Worm (Caenorhabditis elegans) whole organism, L2 larva: ENCODE measurements around the gene ZK892.3.

Experiments
- C34F6.9 ChIP-seq: fragments of 150-350 bp; optimal IDR thresholded peaks from 2 replicates; lab custom pipeline; 2014; ENCODE audit warnings: missing biosample characterization, missing genetic modification characterization
- F13H6.1 ChIP-seq: sonication (generic microtip); optimal IDR thresholded peaks from 2 replicates; lab custom pipeline; 2016; ENCODE audit warnings: missing genetic modification characterization, missing compliant biosample characterization
- R02D3.7 ChIP-seq: fragments of 150-350 bp; optimal IDR thresholded peaks from 2 replicates; lab custom pipeline; 2014; ENCODE audit warnings: missing biosample characterization, missing genetic modification characterization
- Y55F3AM.14 ChIP-seq: fragments of 200-800 bp; sonication (Bioruptor generic); optimal IDR thresholded peaks from 2 replicates; lab custom pipeline; 2018; ENCODE audit warnings: mild to moderate bottlenecking, missing genetic modification characterization, missing compliant biosample characterization
- ZK546.5 ChIP-seq: sonication (generic microtip); optimal IDR thresholded peaks from 2 replicates; lab custom pipeline; 2017; ENCODE audit warnings: missing biosample characterization, missing genetic modification characterization
- alr-1 ChIP-seq: fragments of 150-350 bp; optimal IDR thresholded peaks from 2 replicates; lab custom pipeline; 2014; ENCODE audit warnings: missing biosample characterization, missing genetic modification characterization
- aly-2 ChIP-seq: fragments of 150-350 bp; optimal IDR thresholded peaks from 2 replicates; lab custom pipeline; 2014; ENCODE audit warnings: missing biosample characterization, missing genetic modification characterization
- ama-1 ChIP-seq: fragments of 150-350 bp; optimal IDR thresholded peaks from 2 replicates; lab custom pipeline; 2018; ENCODE audit warnings: inconsistent platforms
- blmp-1 ChIP-seq: sonication (generic microtip); optimal IDR thresholded peaks from 2 replicates; lab custom pipeline; 2017; ENCODE audit warnings: missing genetic modification characterization, mild to moderate bottlenecking, missing compliant biosample characterization, antibody characterized with exemption, moderate library complexity; ENCODE audit not compliant: insufficient read depth
- ceh-16 ChIP-seq: fragments of 150-350 bp; optimal IDR thresholded peaks from 2 replicates; lab custom pipeline; 2014; ENCODE audit warnings: missing biosample characterization, missing genetic modification characterization
- ceh-82 ChIP-seq: fragments of 150-350 bp; optimal IDR thresholded peaks from 2 replicates; lab custom pipeline; 2014; ENCODE audit warnings: missing biosample characterization, missing genetic modification characterization
- crh-2 ChIP-seq: sonication (generic microtip); optimal IDR thresholded peaks from 2 replicates; lab custom pipeline; 2017; ENCODE audit warnings: missing biosample characterization, missing genetic modification characterization
- dmd-4 ChIP-seq: sonication (generic microtip); optimal IDR thresholded peaks from 2 replicates; lab custom pipeline; 2017; ENCODE audit warnings: missing biosample characterization, missing genetic modification characterization
- egl-27 ChIP-seq: sonication (generic microtip); optimal IDR thresholded peaks from 3 replicates; lab custom pipeline; 2017; ENCODE audit warnings: missing biosample characterization, missing genetic modification reagents, missing genetic modification characterization
- elt-1 ChIP-seq: fragments of 150-350 bp; optimal IDR thresholded peaks from 2 replicates; lab custom pipeline; 2014; ENCODE audit warnings: missing biosample characterization, missing genetic modification characterization
- elt-3 ChIP-seq: sonication (generic microtip); optimal IDR thresholded peaks from 2 replicates; lab custom pipeline; 2017; ENCODE audit warnings: missing biosample characterization, missing genetic modification characterization
- fos-1 ChIP-seq: fragments of 150-350 bp; optimal IDR thresholded peaks from 2 replicates; lab custom pipeline; 2014; ENCODE audit warnings: missing biosample characterization, missing genetic modification characterization
- gmeb-1 ChIP-seq: fragments of 150-350 bp; optimal IDR thresholded peaks from 2 replicates; lab custom pipeline; 2014; ENCODE audit warnings: missing biosample characterization, missing genetic modification characterization
- lin-11 ChIP-seq: fragments of 150-350 bp; sonication (generic microtip); optimal IDR thresholded peaks from 2 replicates; lab custom pipeline; 2014; ENCODE audit warnings: missing biosample characterization, missing genetic modification characterization, inconsistent platforms, mixed read lengths
- lin-13 ChIP-seq: fragments of 150-350 bp; optimal IDR thresholded peaks from 2 replicates; lab custom pipeline; 2014; ENCODE audit warnings: missing biosample characterization, missing genetic modification reagents, missing genetic modification characterization
- lin-39 ChIP-seq: fragments of 150-350 bp; optimal IDR thresholded peaks from 2 replicates; lab custom pipeline; 2014; ENCODE audit warnings: missing biosample characterization, missing genetic modification reagents, missing genetic modification characterization
- lsy-2 ChIP-seq, 2 experiments: fragments of 150-350 bp in 1 of 2; sonication (generic microtip) in 1 of 2; optimal IDR thresholded peaks; 2 replicates each; lab custom pipeline; 2014 to 2017; ENCODE audit warnings: missing biosample characterization in 2 of 2, missing genetic modification characterization in 2 of 2
- mab-5 ChIP-seq: fragments of 150-350 bp; optimal IDR thresholded peaks from 2 replicates; lab custom pipeline; 2014; ENCODE audit warnings: missing biosample characterization, missing genetic modification characterization
- mbf-1 ChIP-seq: sonication (generic microtip); optimal IDR thresholded peaks from 2 replicates; lab custom pipeline; 2017; ENCODE audit warnings: missing biosample characterization, missing genetic modification characterization
- mdl-1 ChIP-seq, 2 experiments: fragments of 150-350 bp in 1 of 2; sonication (generic microtip) in 1 of 2; optimal IDR thresholded peaks; 2 replicates each; lab custom pipeline; 2017; ENCODE audit warnings: missing biosample characterization in 2 of 2, missing genetic modification characterization in 2 of 2
- nhr-10 ChIP-seq: sonication (generic microtip); optimal IDR thresholded peaks from 2 replicates; lab custom pipeline; 2017; ENCODE audit warnings: missing biosample characterization, missing genetic modification characterization
- nhr-11 ChIP-seq: fragments of 150-350 bp; optimal IDR thresholded peaks from 2 replicates; lab custom pipeline; 2014; ENCODE audit warnings: missing biosample characterization, missing genetic modification characterization
- nhr-12 ChIP-seq: fragments of 150-350 bp; optimal IDR thresholded peaks from 2 replicates; lab custom pipeline; 2014; ENCODE audit warnings: missing biosample characterization, missing genetic modification characterization
- nhr-129 ChIP-seq: fragments of 150-350 bp; optimal IDR thresholded peaks from 2 replicates; lab custom pipeline; 2014; ENCODE audit warnings: missing biosample characterization, missing genetic modification characterization
- nhr-21 ChIP-seq: fragments of 150-350 bp; optimal IDR thresholded peaks from 2 replicates; lab custom pipeline; 2014; ENCODE audit warnings: missing biosample characterization, missing genetic modification characterization
- nhr-23 ChIP-seq: fragments of 150-350 bp; optimal IDR thresholded peaks from 2 replicates; lab custom pipeline; 2014; ENCODE audit warnings: missing biosample characterization, missing genetic modification reagents, missing genetic modification characterization
- nhr-237 ChIP-seq: fragments of 150-350 bp; optimal IDR thresholded peaks from 2 replicates; lab custom pipeline; 2014; ENCODE audit warnings: missing biosample characterization, missing genetic modification characterization
- nhr-25 ChIP-seq: fragments of 150-350 bp; sonication (generic microtip); optimal IDR thresholded peaks from 3 replicates; lab custom pipeline; 2014; ENCODE audit warnings: missing biosample characterization, missing genetic modification characterization
- nhr-6 ChIP-seq: fragments of 150-350 bp; optimal IDR thresholded peaks from 2 replicates; lab custom pipeline; 2014; ENCODE audit warnings: missing biosample characterization, missing genetic modification characterization
- nhr-77 ChIP-seq: fragments of 150-350 bp; optimal IDR thresholded peaks from 2 replicates; lab custom pipeline; 2014; ENCODE audit warnings: missing biosample characterization, missing genetic modification characterization
- peb-1 ChIP-seq: fragments of 150-350 bp; optimal IDR thresholded peaks from 2 replicates; lab custom pipeline; 2014; ENCODE audit warnings: missing biosample characterization, missing genetic modification characterization
- sem-4 ChIP-seq: fragments of 150-350 bp; optimal IDR thresholded peaks from 2 replicates; lab custom pipeline; 2014; ENCODE audit warnings: missing biosample characterization, missing genetic modification reagents, missing genetic modification characterization
- skn-1 ChIP-seq: sonication (generic microtip); optimal IDR thresholded peaks from 2 replicates; lab custom pipeline; 2017; ENCODE audit warnings: missing biosample characterization, missing genetic modification characterization
- sma-3 ChIP-seq: sonication (generic microtip); optimal IDR thresholded peaks from 2 replicates; lab custom pipeline; 2016; ENCODE audit warnings: missing genetic modification reagents, missing genetic modification characterization, missing compliant biosample characterization
- sma-9 ChIP-seq, 2 experiments: fragments of 150-350 bp in 1 of 2; sonication (generic microtip) in 1 of 2; optimal IDR thresholded peaks; 2 replicates each; lab custom pipeline; 2014 to 2016; ENCODE audit warnings: missing genetic modification characterization in 2 of 2, mild to moderate bottlenecking in 1 of 2, missing biosample characterization in 1 of 2, missing compliant biosample characterization in 1 of 2, missing genetic modification reagents in 1 of 2, moderate library complexity in 1 of 2
- snpc-4 ChIP-seq: fragments of 150-350 bp; optimal IDR thresholded peaks from 2 replicates; lab custom pipeline; 2014; ENCODE audit warnings: missing biosample characterization, missing genetic modification characterization
- unc-39 ChIP-seq: fragments of 150-350 bp; optimal IDR thresholded peaks from 2 replicates; lab custom pipeline; 2014; ENCODE audit warnings: missing biosample characterization, missing genetic modification characterization
- unc-55 ChIP-seq: fragments of 150-350 bp; sonication (generic microtip); optimal IDR thresholded peaks from 3 replicates; lab custom pipeline; 2014; ENCODE audit warnings: missing biosample characterization, missing genetic modification reagents, missing genetic modification characterization
- unc-62 ChIP-seq: fragments of 150-350 bp; optimal IDR thresholded peaks from 2 replicates; lab custom pipeline; 2014; ENCODE audit warnings: missing biosample characterization, missing genetic modification reagents, missing genetic modification characterization
- zag-1 ChIP-seq: fragments of 150-350 bp; optimal IDR thresholded peaks from 2 replicates; lab custom pipeline; 2014; ENCODE audit warnings: missing biosample characterization, missing genetic modification characterization
- ztf-1 ChIP-seq: fragments of 200-800 bp; sonication (Bioruptor generic); conservative IDR thresholded peaks from 2 replicates; pipeline ENCODE4 v1.3.6; 2022; ENCODE audit warnings: missing genetic modification characterization, missing compliant biosample characterization
- ztf-11 ChIP-seq: sonication (generic microtip); optimal IDR thresholded peaks from 2 replicates; lab custom pipeline; 2017; ENCODE audit warnings: missing biosample characterization, missing genetic modification characterization
- ztf-4 ChIP-seq: fragments of 150-350 bp; optimal IDR thresholded peaks from 2 replicates; lab custom pipeline; 2014; ENCODE audit warnings: missing biosample characterization, missing genetic modification characterization

Gene ZK892.3

ce11 chrII:9974210-9974609 is 27.4 kb upstream of the ZK892.3 start:
- no peak for TF ChIP-seq nhr-11 (tag; lab: Kevin White, UChicago)
- TF ChIP-seq unc-55 (GFP tag; lab: Kevin White, UChicago): no peak
- no peak for TF ChIP-seq nhr-10 (tag; lab: Kevin White, UChicago)
- TF ChIP-seq lin-39 (tag; lab: Kevin White, UChicago): no peak
- no peak for TF ChIP-seq R02D3.7 (tag; lab: Kevin White, UChicago)
- no peak for TF ChIP-seq elt-3 (tag; lab: Kevin White, UChicago)
- peak; percentile 32 for TF ChIP-seq nhr-25 (tag; lab: Kevin White, UChicago)
- TF ChIP-seq gmeb-1 (tag; lab: Kevin White, UChicago): peak; percentile 9
- peak; percentile 46 for TF ChIP-seq crh-2 (tag; lab: Kevin White, UChicago)
- TF ChIP-seq ama-1 (lab: Kevin White, UChicago): no peak
- TF ChIP-seq snpc-4 (tag; lab: Kevin White, UChicago): no peak
- TF ChIP-seq ZK546.5 (tag; lab: Kevin White, UChicago): no peak
- no peak for TF ChIP-seq aly-2 (tag; lab: Kevin White, UChicago)
- TF ChIP-seq peb-1 (tag; lab: Kevin White, UChicago): no peak
- TF ChIP-seq sma-9 (GFP tag; optimal IDR thresholded peaks at IDR 0.05; lab: Kevin White, UChicago): peak; percentile 83
- TF ChIP-seq sma-9 (tag; optimal IDR thresholded peaks at IDR 0.05; lab: Kevin White, UChicago): no peak
- TF ChIP-seq nhr-23 (tag; lab: Kevin White, UChicago): no peak
- TF ChIP-seq skn-1 (tag; lab: Kevin White, UChicago): no peak
- no peak for TF ChIP-seq blmp-1
- no peak for TF ChIP-seq mdl-1 (tag; optimal IDR thresholded peaks at IDR 0.05; lab: Kevin White, UChicago)
- no peak for TF ChIP-seq ceh-16
- TF ChIP-seq fos-1 (tag; lab: Kevin White, UChicago): peak; percentile 81
- no peak for TF ChIP-seq nhr-237 (tag; lab: Kevin White, UChicago)
- TF ChIP-seq Y55F3AM.14 (GFP tag; lab: Kevin White, UChicago): no peak

- TF ChIP-seq fos-1 (tag; lab: Kevin White, UChicago): peak; percentile 82
- no peak for TF ChIP-seq skn-1 (tag; lab: Kevin White, UChicago)
- no peak for TF ChIP-seq ceh-82 (tag; lab: Kevin White, UChicago)
- peak; percentile 88 for TF ChIP-seq nhr-129 (tag; lab: Kevin White, UChicago)
- TF ChIP-seq mdl-1 (tag; optimal IDR thresholded peaks at IDR 0.05; lab: Kevin White, UChicago): peak; percentile 31 to 74
- peak; percentile 59 for TF ChIP-seq ztf-4 (tag; lab: Kevin White, UChicago)
- TF ChIP-seq nhr-77 (tag; lab: Kevin White, UChicago): peak; percentile 46
- TF ChIP-seq elt-1 (tag; lab: Kevin White, UChicago): peak; percentile 22
- TF ChIP-seq zag-1 (tag; lab: Kevin White, UChicago): peak; percentile 20
- TF ChIP-seq ama-1 (lab: Kevin White, UChicago): no peak
- TF ChIP-seq gmeb-1 (tag; lab: Kevin White, UChicago): peak; percentile 81
- peak; percentile 73 for TF ChIP-seq nhr-6 (tag; lab: Kevin White, UChicago)
- no peak for TF ChIP-seq nhr-10 (tag; lab: Kevin White, UChicago)
- no peak for TF ChIP-seq ztf-11 (tag; lab: Kevin White, UChicago)
- peak; percentile 86 for TF ChIP-seq nhr-25 (tag; lab: Kevin White, UChicago)
- peak; percentile 82 for TF ChIP-seq C34F6.9 (tag; lab: Kevin White, UChicago)
- no peak for TF ChIP-seq mbf-1
- peak; percentile 95 for TF ChIP-seq F13H6.1 (tag; lab: Kevin White, UChicago)
- peak; percentile 90 for TF ChIP-seq egl-27 (tag; lab: Kevin White, UChicago)
- TF ChIP-seq Y55F3AM.14 (GFP tag; lab: Kevin White, UChicago): peak; percentile 3
- TF ChIP-seq lin-39 (tag; lab: Kevin White, UChicago): no peak
- no peak for TF ChIP-seq peb-1 (tag; lab: Kevin White, UChicago)
- no peak for TF ChIP-seq nhr-11 (tag; lab: Kevin White, UChicago)
- no peak for TF ChIP-seq nhr-12
- TF ChIP-seq elt-3 (tag; lab: Kevin White, UChicago): no peak
- TF ChIP-seq ztf-1: no peak
- no peak for TF ChIP-seq R02D3.7 (tag; lab: Kevin White, UChicago)
- TF ChIP-seq blmp-1: peak; percentile 65
- TF ChIP-seq nhr-237 (tag; lab: Kevin White, UChicago): no peak
- no peak for TF ChIP-seq unc-39 (tag; lab: Kevin White, UChicago)
- TF ChIP-seq lsy-2 (tag; optimal IDR thresholded peaks at IDR 0.05; lab: Kevin White, UChicago): peak in 1 of 2 experiments; percentile 85
- TF ChIP-seq unc-62 (GFP tag; lab: Kevin White, UChicago): peak; percentile 28
- TF ChIP-seq ZK546.5 (tag; lab: Kevin White, UChicago): no peak
- no peak for TF ChIP-seq dmd-4
- peak; percentile 81 for TF ChIP-seq sem-4 (tag; lab: Kevin White, UChicago)
- peak; percentile 50 for TF ChIP-seq lin-11 (tag; lab: Kevin White, UChicago)
- peak; percentile 73 for TF ChIP-seq unc-55 (GFP tag; lab: Kevin White, UChicago)
- peak; percentile 74 for TF ChIP-seq ceh-16
- peak; percentile 38 for TF ChIP-seq snpc-4 (tag; lab: Kevin White, UChicago)
- TF ChIP-seq alr-1: no peak
- TF ChIP-seq sma-9 (GFP tag; optimal IDR thresholded peaks at IDR 0.05; lab: Kevin White, UChicago): peak; percentile 98
- TF ChIP-seq sma-9 (tag; optimal IDR thresholded peaks at IDR 0.05; lab: Kevin White, UChicago): no peak
- peak; percentile 83 for TF ChIP-seq nhr-21 (tag; lab: Kevin White, UChicago)
- TF ChIP-seq crh-2 (tag; lab: Kevin White, UChicago): peak; percentile 91
- no peak for TF ChIP-seq aly-2 (tag; lab: Kevin White, UChicago)
- peak; percentile 70 for TF ChIP-seq lin-13 (GFP tag; lab: Kevin White, UChicago)
- peak; percentile 58 for TF ChIP-seq mab-5 (tag; lab: Kevin White, UChicago)
- TF ChIP-seq sma-3 (GFP tag; lab: Kevin White, UChicago): peak; percentile 85
- TF ChIP-seq nhr-23 (tag; lab: Kevin White, UChicago): no peak
These were observed 26.7 kb upstream of the ZK892.3 start, which contains the start of gene aakg-5 for ce11 chrII:9974967-9975366. Gene aakg-5, minus strand, starts transcription at chrII:9975125.
